Worm (Caenorhabditis elegans) whole organism, late embryonic: ENCODE data around the gene srbc-5.

Source experiments
- C38D4.7 ChIP-seq: fragments of 200-800 bp; sonication (Bioruptor generic); optimal IDR thresholded peaks from 2 replicates; lab custom pipeline; 2018; ENCODE audit warnings: mild to moderate bottlenecking, missing genetic modification characterization, moderate library complexity, missing compliant biosample characterization
- F13H6.1 ChIP-seq: sonication (generic microtip); optimal IDR thresholded peaks from 2 replicates; lab custom pipeline; 2016; ENCODE audit warnings: missing genetic modification characterization, missing compliant biosample characterization
- K09A11.1 ChIP-seq: sonication (generic microtip); optimal IDR thresholded peaks from 2 replicates; lab custom pipeline; 2017; ENCODE audit warnings: antibody characterized with exemption, mild to moderate bottlenecking, missing genetic modification characterization, missing compliant biosample characterization; ENCODE audit not compliant: insufficient read depth
- Y22D7AL.16 ChIP-seq: sonication (generic microtip); optimal IDR thresholded peaks from 2 replicates; lab custom pipeline; 2016; ENCODE audit warnings: missing genetic modification characterization, missing compliant biosample characterization
- ama-1 ChIP-seq: fragments of 150-350 bp; optimal IDR thresholded peaks from 2 replicates; lab custom pipeline; 2014
- ceh-14 ChIP-seq: sonication (generic microtip); optimal IDR thresholded peaks from 2 replicates; lab custom pipeline; 2016; ENCODE audit warnings: missing genotype, missing genetic modification characterization, missing compliant biosample characterization
- ceh-18 ChIP-seq: sonication (generic microtip); optimal IDR thresholded peaks from 2 replicates; lab custom pipeline; 2016; ENCODE audit warnings: missing genetic modification characterization, missing compliant biosample characterization
- ceh-22 ChIP-seq: sonication (generic microtip); optimal IDR thresholded peaks from 2 replicates; lab custom pipeline; 2017; ENCODE audit warnings: missing biosample characterization, missing genetic modification characterization
- ceh-31 ChIP-seq: sonication (generic microtip); optimal IDR thresholded peaks from 2 replicates; lab custom pipeline; 2016; ENCODE audit warnings: missing genetic modification characterization, missing compliant biosample characterization
- ceh-48 ChIP-seq: sonication (generic microtip); optimal IDR thresholded peaks from 2 replicates; lab custom pipeline; 2016; ENCODE audit warnings: missing genetic modification characterization, inconsistent platforms, missing compliant biosample characterization
- dmd-4 ChIP-seq: sonication (generic microtip); optimal IDR thresholded peaks from 2 replicates; lab custom pipeline; 2016; ENCODE audit warnings: borderline replicate concordance, missing genetic modification characterization, missing compliant biosample characterization
- elt-2 ChIP-seq: sonication (generic microtip); optimal IDR thresholded peaks from 2 replicates; lab custom pipeline; 2016; ENCODE audit warnings: missing genetic modification reagents, missing genetic modification characterization, missing compliant biosample characterization
- ets-4 ChIP-seq: sonication (generic microtip); optimal IDR thresholded peaks from 2 replicates; lab custom pipeline; 2016; ENCODE audit warnings: missing genetic modification characterization, missing compliant biosample characterization
- eyg-1 ChIP-seq: sonication (generic microtip); optimal IDR thresholded peaks from 2 replicates; lab custom pipeline; 2016; ENCODE audit warnings: missing genotype, missing genetic modification characterization, missing compliant biosample characterization
- fkh-6 ChIP-seq: sonication (generic microtip); optimal IDR thresholded peaks from 2 replicates; lab custom pipeline; 2016; ENCODE audit warnings: missing genetic modification characterization, missing compliant biosample characterization
- hlh-15 ChIP-seq: sonication (generic microtip); optimal IDR thresholded peaks from 2 replicates; lab custom pipeline; 2016; ENCODE audit warnings: missing genetic modification characterization, missing compliant biosample characterization
- hlh-8 ChIP-seq: sonication (generic microtip); optimal IDR thresholded peaks from 2 replicates; lab custom pipeline; 2016; ENCODE audit warnings: missing genotype, missing genetic modification characterization, missing compliant biosample characterization
- lin-11 ChIP-seq: fragments of 200-800 bp; sonication (Bioruptor generic); optimal IDR thresholded peaks from 2 replicates; lab custom pipeline; 2018; ENCODE audit warnings: mild to moderate bottlenecking, missing genetic modification characterization, missing compliant biosample characterization
- madf-2 ChIP-seq: sonication (generic microtip); optimal IDR thresholded peaks from 2 replicates; lab custom pipeline; 2017; ENCODE audit warnings: missing genetic modification characterization, missing compliant biosample characterization
- nhr-11 ChIP-seq: fragments of 150-350 bp; optimal IDR thresholded peaks from 2 replicates; lab custom pipeline; 2014; ENCODE audit warnings: missing biosample characterization, missing genetic modification characterization
- nhr-232 ChIP-seq: sonication (generic microtip); optimal IDR thresholded peaks from 2 replicates; lab custom pipeline; 2016; ENCODE audit warnings: missing genetic modification characterization, missing compliant biosample characterization
- npax-4 ChIP-seq: sonication (generic microtip); optimal IDR thresholded peaks from 2 replicates; lab custom pipeline; 2016; ENCODE audit warnings: missing genetic modification characterization, missing compliant biosample characterization
- odd-2 ChIP-seq: sonication (generic microtip); optimal IDR thresholded peaks from 2 replicates; lab custom pipeline; 2017; ENCODE audit warnings: antibody characterized with exemption, mild to moderate bottlenecking, missing genetic modification characterization, missing compliant biosample characterization
- pha-2 ChIP-seq: sonication (generic microtip); optimal IDR thresholded peaks from 2 replicates; lab custom pipeline; 2017; ENCODE audit warnings: mild to moderate bottlenecking, missing genetic modification characterization, missing compliant biosample characterization
- pha-4 ChIP-seq: fragments of 150-350 bp; optimal IDR thresholded peaks from 2 replicates; lab custom pipeline; 2018; ENCODE audit warnings: missing biosample characterization, missing genetic modification reagents, missing genetic modification characterization
- pqm-1 ChIP-seq: sonication (generic microtip); optimal IDR thresholded peaks from 2 replicates; lab custom pipeline; 2016; ENCODE audit warnings: missing genetic modification characterization, missing compliant biosample characterization
- pros-1 ChIP-seq: fragments of 150-350 bp; optimal IDR thresholded peaks from 2 replicates; lab custom pipeline; 2014; ENCODE audit warnings: missing biosample characterization, missing genetic modification reagents, missing genetic modification characterization
- ref-2 ChIP-seq: sonication (generic microtip); optimal IDR thresholded peaks from 2 replicates; lab custom pipeline; 2016; ENCODE audit warnings: missing genetic modification characterization, missing compliant biosample characterization
- sdc-2 ChIP-seq: sonication (generic microtip); optimal IDR thresholded peaks from 2 replicates; lab custom pipeline; 2016; ENCODE audit warnings: missing genotype, missing genetic modification characterization, missing compliant biosample characterization
- sox-4 ChIP-seq: sonication (generic microtip); optimal IDR thresholded peaks from 2 replicates; lab custom pipeline; 2017; ENCODE audit warnings: mild to moderate bottlenecking, missing genetic modification characterization, inconsistent platforms, missing compliant biosample characterization
- syd-9 ChIP-seq: sonication (generic microtip); optimal IDR thresholded peaks from 2 replicates; lab custom pipeline; 2016; ENCODE audit warnings: mild to moderate bottlenecking, missing genetic modification characterization, moderate library complexity, missing compliant biosample characterization
- tbx-2 ChIP-seq: sonication (generic microtip); optimal IDR thresholded peaks from 2 replicates; lab custom pipeline; 2016; ENCODE audit warnings: missing genetic modification characterization, missing compliant biosample characterization
- ttx-3 ChIP-seq: sonication (generic microtip); optimal IDR thresholded peaks from 2 replicates; lab custom pipeline; 2016; ENCODE audit warnings: missing genetic modification reagents, missing genetic modification characterization, missing compliant biosample characterization
- unc-42 ChIP-seq: sonication (generic microtip); optimal IDR thresholded peaks from 2 replicates; lab custom pipeline; 2016; ENCODE audit warnings: missing genotype, missing genetic modification characterization, missing compliant biosample characterization
- zip-5 ChIP-seq: sonication (generic microtip); optimal IDR thresholded peaks from 2 replicates; lab custom pipeline; 2016; ENCODE audit warnings: missing genetic modification characterization, missing compliant biosample characterization

The srbc-5 gene

DNA sequence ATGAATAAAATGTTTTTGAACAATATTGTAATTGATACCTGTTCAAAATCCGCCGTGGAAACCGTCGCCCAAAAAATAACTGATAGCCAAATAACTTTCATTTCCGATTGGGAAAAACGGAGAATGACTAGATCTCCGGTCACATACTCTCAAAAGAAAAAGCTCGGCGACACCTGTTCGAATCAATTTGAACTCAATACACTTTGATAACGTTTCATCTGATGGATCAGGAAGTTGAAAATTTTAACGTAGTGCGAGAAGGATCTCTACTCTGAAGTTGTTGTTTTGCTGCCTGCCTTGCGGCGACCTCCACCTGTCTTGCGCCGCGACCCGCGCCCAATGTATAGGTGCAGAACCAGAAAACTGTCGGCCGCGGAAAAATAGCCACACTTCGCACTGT lies 13.0 kb downstream of the srbc-5 start, which contains the start of gene T28A11.20:
T28A11.20 (minus strand) TSS at position 101 of the 400 bp plus-strand sequence.
- no peak for TF ChIP-seq sdc-2 (tag; lab: Kevin White, UChicago)
- TF ChIP-seq C38D4.7, result no peak
- no peak for TF ChIP-seq npax-4 (tag; lab: Kevin White, UChicago)
- TF ChIP-seq pqm-1 (tag; lab: Kevin White, UChicago), result no peak
- TF ChIP-seq nhr-11 (tag; lab: Kevin White, UChicago), result no peak
- no peak for TF ChIP-seq ref-2 (tag; lab: Kevin White, UChicago)
- TF ChIP-seq ama-1 (lab: Kevin White, UChicago), result no peak
- no peak for TF ChIP-seq eyg-1 (tag; lab: Kevin White, UChicago)
- TF ChIP-seq zip-5 (tag; lab: Kevin White, UChicago), result no peak
- TF ChIP-seq pros-1 (tag; lab: Kevin White, UChicago), result no peak
- TF ChIP-seq ceh-31 (tag; lab: Kevin White, UChicago), result no peak

DNA sequence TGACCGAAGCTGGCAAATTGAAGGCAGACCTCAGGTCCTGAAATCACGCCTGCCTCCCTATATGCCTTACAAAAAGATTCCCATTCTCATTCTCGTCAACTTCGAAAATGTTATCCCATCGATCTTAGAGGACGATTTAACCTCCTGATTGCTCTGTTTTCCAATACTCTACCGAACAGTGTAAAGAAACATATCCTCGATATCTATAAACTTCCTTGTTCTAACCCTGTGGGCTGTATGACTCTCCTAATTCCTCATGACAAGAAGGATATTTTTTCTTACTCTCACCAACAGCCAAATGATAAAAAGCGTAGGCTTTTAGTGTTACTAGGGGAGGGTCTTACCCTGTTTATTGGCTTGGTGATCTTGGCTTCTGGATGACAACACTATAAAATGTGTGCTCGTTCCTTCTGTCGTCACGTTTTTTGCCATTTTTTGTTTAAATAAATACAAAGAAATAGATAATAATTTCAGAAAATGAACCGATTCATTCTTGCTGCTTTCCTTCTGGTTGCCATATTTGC lies 13.5 kb downstream of the srbc-5 start, which contains the start of gene T28A11.4:
T28A11.4 (plus strand) TSS at position 474 of the 524 bp plus-strand sequence.
- TF ChIP-seq ceh-48 (tag; lab: Kevin White, UChicago) (no peak), lin-11 (no peak)
- TF ChIP-seq, all 69 proteins: peak for 0

DNA sequence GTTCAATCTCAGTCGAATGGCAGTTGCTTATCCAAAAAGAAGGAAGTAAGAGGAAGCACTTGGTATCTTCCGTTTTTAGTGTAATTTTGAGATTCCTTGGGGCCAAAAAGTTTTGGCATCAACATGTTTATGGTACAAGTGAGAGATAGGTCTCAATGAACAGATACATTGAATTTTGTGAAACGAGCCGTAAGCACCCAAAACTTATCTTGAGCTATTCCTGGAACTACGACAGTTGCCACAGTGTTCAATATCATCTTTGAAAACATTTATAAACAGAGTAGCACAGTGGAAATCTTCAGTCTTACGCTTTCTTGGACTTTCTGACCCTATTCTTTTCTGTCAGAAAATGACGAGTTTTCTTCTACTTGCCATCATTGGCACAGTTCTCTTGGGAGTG lies 14.9 kb downstream of the srbc-5 start, which contains the start of gene T28A11.3:
T28A11.3 (plus strand) TSS at position 301 of the 400 bp plus-strand sequence.
- TF ChIP-seq hlh-15 (tag; lab: Kevin White, UChicago), result no peak
- no peak for TF ChIP-seq pha-2 (tag; lab: Kevin White, UChicago)
- TF ChIP-seq ceh-18 (tag; lab: Kevin White, UChicago), result no peak
- TF ChIP-seq Y22D7AL.16, result no peak
- TF ChIP-seq odd-2 (tag; lab: Kevin White, UChicago), result no peak
- TF ChIP-seq nhr-232 (tag; lab: Kevin White, UChicago), result no peak
- no peak for TF ChIP-seq pros-1 (tag; lab: Kevin White, UChicago)
- no peak for TF ChIP-seq hlh-8
- TF ChIP-seq K09A11.1, result no peak
- TF ChIP-seq ttx-3 (tag; lab: Kevin White, UChicago), result no peak
- TF ChIP-seq madf-2, result no peak
- no peak for TF ChIP-seq lin-11
- TF ChIP-seq syd-9, result no peak
- no peak for TF ChIP-seq pha-4 (tag; lab: Kevin White, UChicago)
- no peak for TF ChIP-seq sdc-2 (tag; lab: Kevin White, UChicago)
- no peak for TF ChIP-seq tbx-2 (tag; lab: Kevin White, UChicago)
- TF ChIP-seq elt-2, result no peak
- TF ChIP-seq sox-4 (tag; lab: Kevin White, UChicago), result no peak
- TF ChIP-seq F13H6.1 (tag; lab: Kevin White, UChicago), result no peak

DNA sequence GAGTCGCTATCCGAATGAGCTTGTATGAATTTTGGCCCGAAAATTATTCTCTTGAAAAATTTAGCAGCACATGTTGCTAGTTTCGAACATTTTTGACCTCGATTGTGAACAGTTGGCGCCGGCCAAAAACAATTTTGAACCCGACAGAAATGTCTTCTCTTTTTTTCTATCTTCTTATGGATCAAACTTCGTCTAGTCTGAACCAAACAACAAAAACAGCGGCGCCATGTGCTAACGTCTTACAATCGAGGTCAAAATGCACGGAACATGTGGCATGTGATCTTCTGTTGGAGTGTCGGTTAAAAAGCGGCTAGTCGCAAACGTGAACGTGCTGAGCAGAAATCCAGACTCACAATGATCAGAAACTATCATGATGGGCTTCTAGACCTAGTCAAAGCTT lies 16.0 kb downstream of the srbc-5 start:
- TF ChIP-seq fkh-6 (tag; lab: Kevin White, UChicago), result no peak
- TF ChIP-seq ceh-22 (tag; lab: Kevin White, UChicago), result no peak
- TF ChIP-seq, all 69 proteins: peak for 0

DNA sequence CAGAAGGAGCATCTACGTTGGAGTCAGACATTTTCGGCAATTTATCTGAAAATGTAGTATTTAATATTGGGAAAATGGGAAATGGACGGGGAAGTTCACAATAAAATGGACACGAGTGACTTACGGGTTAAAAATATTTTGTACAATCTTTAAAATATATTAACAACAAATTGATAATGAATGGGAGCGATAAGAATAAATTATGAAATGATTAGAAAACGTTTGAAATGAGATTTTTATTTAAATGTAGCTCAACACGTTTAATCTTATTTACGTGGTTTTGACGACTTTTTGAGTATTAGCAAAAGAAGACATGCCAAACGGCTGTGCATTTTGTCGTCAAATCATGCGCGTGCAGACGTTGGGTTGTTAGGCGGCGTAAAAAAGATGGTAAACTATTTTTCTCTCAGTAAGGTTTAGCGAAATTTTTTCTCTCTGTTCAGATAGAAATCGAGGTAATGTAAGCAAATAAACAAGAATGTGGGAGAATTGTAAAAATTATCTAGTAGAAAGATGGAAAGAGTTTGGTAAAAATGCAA lies 18.0 kb downstream of the srbc-5 start, which contains the start of gene fbxa-64:
fbxa-64 (minus strand) TSS at position 51 of the 539 bp plus-strand sequence.
- TF ChIP-seq ceh-14 (tag; lab: Kevin White, UChicago) (no peak), syd-9 (no peak), dmd-4 (no peak), C38D4.7 (no peak), ama-1 (lab: Kevin White, UChicago) (no peak), ets-4 (no peak), unc-42 (tag; lab: Kevin White, UChicago) (no peak)
